Worm (Caenorhabditis elegans): ENCODE data around the gene R148.3.

- TF ChIP-seq fos-1 (tag; optimal IDR thresholded peaks at IDR 0.05): no peak
- TF ChIP-seq nhr-12 (tag; optimal IDR thresholded peaks at IDR 0.05): no peak
- TF ChIP-seq crh-2 (tag; optimal IDR thresholded peaks at IDR 0.05): no peak
- no peak for TF ChIP-seq snpc-4 (tag; optimal IDR thresholded peaks at IDR 0.05)
- no peak for TF ChIP-seq ceh-16 (tag; optimal IDR thresholded peaks at IDR 0.05)
- TF ChIP-seq sem-4 (tag; optimal IDR thresholded peaks at IDR 0.05): no peak
- TF ChIP-seq nhr-237 (tag; optimal IDR thresholded peaks at IDR 0.05): no peak
- TF ChIP-seq unc-62 (GFP tag; optimal IDR thresholded peaks at IDR 0.05): no peak
- TF ChIP-seq Y55F3AM.14 (GFP tag; optimal IDR thresholded peaks at IDR 0.05): no peak
These were observed 15.5 kb downstream of the R148.3 start for ce11 chrIII:3190660-3191059.

Measured in whole organism, L2 larva.